Worm (Caenorhabditis elegans) whole organism, young adult: ENCODE measurements around the gene Y73C8C.4.

Experiments used
- F52B5.7 ChIP-seq: sonication (generic microtip); optimal IDR thresholded peaks from 2 replicates; lab custom pipeline; 2016; ENCODE audit warnings: mild to moderate bottlenecking, missing genetic modification characterization, missing compliant biosample characterization
- F55B11.4 ChIP-seq: sonication (generic microtip); optimal IDR thresholded peaks from 2 replicates; lab custom pipeline; 2016; ENCODE audit warnings: missing compliant biosample characterization, missing genetic modification characterization, borderline replicate concordance; ENCODE audit not compliant: insufficient read depth
- T26A5.8 ChIP-seq: sonication (generic microtip); optimal IDR thresholded peaks from 2 replicates; lab custom pipeline; 2016; ENCODE audit warnings: missing genetic modification characterization, missing compliant biosample characterization
- Y53F4B.3 ChIP-seq: fragments of 200-800 bp; sonication (Bioruptor generic); IDR thresholded peaks from 2 replicates; pipeline ENCODE4 v1.3.6; 2022; ENCODE audit warnings: missing genetic modification reagents, missing genetic modification characterization, missing compliant biosample characterization
- ama-1 ChIP-seq, 3 experiments: fragments of 150-350 bp in 1 of 3; sonication (generic microtip) in 2 of 3; optimal IDR thresholded peaks; 2 replicates each; lab custom pipeline; 2014 to 2018; ENCODE audit warnings: missing biosample characterization in 2 of 3, missing genetic modification characterization in 2 of 3, missing genetic modification reagents in 2 of 3
- aptf-3 ChIP-seq: fragments of 200-800 bp; sonication (Bioruptor generic); IDR thresholded peaks from 2 replicates; pipeline ENCODE4 v1.3.6; 2022; ENCODE audit warnings: missing genetic modification characterization, missing compliant biosample characterization
- dox-1 ChIP-seq: fragments of 200-800 bp; sonication (Bioruptor generic); IDR thresholded peaks from 2 replicates; pipeline ENCODE4 v1.3.6; 2022; ENCODE audit warnings: missing genetic modification reagents, missing genetic modification characterization, missing compliant biosample characterization
- nfya-1 ChIP-seq: sonication (generic microtip); optimal IDR thresholded peaks from 2 replicates; lab custom pipeline; 2017; ENCODE audit warnings: antibody characterized with exemption, missing compliant biosample characterization, missing genetic modification characterization, borderline replicate concordance; ENCODE audit not compliant: insufficient read depth
- unc-130 ChIP-seq: sonication (generic microtip); optimal IDR thresholded peaks from 2 replicates; lab custom pipeline; 2016; ENCODE audit warnings: missing genetic modification reagents, missing genetic modification characterization, missing compliant biosample characterization
- unc-62 ChIP-seq: fragments of 150-350 bp; optimal IDR thresholded peaks from 2 replicates; lab custom pipeline; 2014; ENCODE audit warnings: missing biosample characterization, missing genetic modification reagents, missing genetic modification characterization

ce11 chrV:3080792-3081191, 21.2 kb downstream of the Y73C8C.4 start, which contains the start of gene srt-5:
- TF ChIP-seq F55B11.4 = no peak
- TF ChIP-seq dox-1 (GFP tag; lab: Robert Waterston, UW) = no peak
- TF ChIP-seq F52B5.7 = no peak
- no peak for TF ChIP-seq nfya-1 (tag; lab: Kevin White, UChicago)
- TF ChIP-seq T26A5.8 (tag; lab: Kevin White, UChicago) = no peak
- TF ChIP-seq Y53F4B.3 (GFP tag; lab: Robert Waterston, UW) = no peak
- no peak for TF ChIP-seq aptf-3 (GFP tag; lab: Robert Waterston, UW)
- no peak for TF ChIP-seq unc-62
- no peak for TF ChIP-seq unc-130 (GFP tag; lab: Kevin White, UChicago)
- no peak for TF ChIP-seq ama-1 (optimal IDR thresholded peaks at IDR 0.05; lab: Kevin White, UChicago)
- TF ChIP-seq ama-1 (GFP tag; optimal IDR thresholded peaks at IDR 0.05; lab: Kevin White, UChicago) = no peak
